Fruit fly (Drosophila melanogaster) S2 (cell line): ENCODE data around the gene Dic2.

Experiments used
- CG8478 ChIP-seq: fragments of >200 bp; optimal IDR thresholded peaks from 2 replicates; lab custom pipeline; 2018
- CTCF ChIP-seq, 2 experiments: fragments of >200 bp; optimal IDR thresholded peaks; 2 replicates each; lab custom pipeline; 2018

- TF ChIP-seq CG8478 (lab: Kevin White, UChicago): no peak
- no peak for TF ChIP-seq CTCF (optimal IDR thresholded peaks at IDR 0.05; lab: Kevin White, UChicago)
Measured at dm6 chr3R:20503646-20504045, 2.4 kb upstream of the Dic2 start, which contains the start of gene MtnB.
